Fruit fly (Drosophila melanogaster): Measurements from ENCODE around the gene AspRS-m.
A peak's percentile ranks its signal among the peaks of the same experiment; 100 is the strongest.

Gene AspRS-m

DNA sequence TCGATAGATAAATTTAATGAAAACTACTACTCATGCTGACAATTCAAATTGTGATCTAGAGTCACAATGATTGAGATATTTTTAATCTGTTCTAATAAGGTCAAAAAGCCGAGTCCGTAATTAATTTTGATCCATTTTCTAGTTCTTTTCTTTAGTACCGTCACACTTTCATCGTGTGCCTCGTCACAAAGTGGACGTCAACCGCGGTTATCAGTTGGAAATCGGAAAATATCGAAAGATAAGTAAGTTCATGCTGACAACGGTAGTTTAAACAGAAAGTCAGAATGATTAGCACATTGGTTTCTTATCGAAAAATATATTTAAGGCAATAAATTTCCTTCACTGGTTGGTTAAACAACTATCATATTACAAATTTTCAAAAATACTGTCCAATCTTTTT, 23.6 kb downstream of the AspRS-m start:
- TF ChIP-seq Vsx2 (GFP tag; optimal IDR thresholded peaks at IDR 0.05; ENCODE audit: partially characterized antibody) (no peak), dmrt93B (GFP tag; optimal IDR thresholded peaks at IDR 0.05) (no peak), Dfd (GFP tag; optimal IDR thresholded peaks at IDR 0.05) (no peak), dl (GFP tag; optimal IDR thresholded peaks at IDR 0.05; ENCODE audit: insufficient read depth in 1 of 2, partially characterized antibody in 2 of 2) (no peak), Hr83 (GFP tag; optimal IDR thresholded peaks at IDR 0.05; ENCODE audit: poor library complexity, severe bottlenecking) (no peak), Sp1 (GFP tag; optimal IDR thresholded peaks at IDR 0.05) (no peak), Dif (GFP tag; optimal IDR thresholded peaks at IDR 0.05; ENCODE audit: partially characterized antibody) (no peak), CG9705 (GFP tag; optimal IDR thresholded peaks at IDR 0.05) (no peak), foxo (GFP tag; optimal IDR thresholded peaks at IDR 0.05) (no peak), Abd-B (GFP tag; optimal IDR thresholded peaks at IDR 0.05) (no peak)

- TF ChIP-seq Myc (optimal IDR thresholded peaks at IDR 0.05) (peak; percentile 36), GATAd (GFP tag; optimal IDR thresholded peaks at IDR 0.05) (no peak), Dif (GFP tag; optimal IDR thresholded peaks at IDR 0.05; ENCODE audit: partially characterized antibody) (peak; percentile 28), HLH106 (tag; optimal IDR thresholded peaks at IDR 0.05) (peak; percentile 1), sv (GFP tag; optimal IDR thresholded peaks at IDR 0.05) (no peak), psq (GFP tag; optimal IDR thresholded peaks at IDR 0.05) (no peak), dl (GFP tag; optimal IDR thresholded peaks at IDR 0.05; ENCODE audit: insufficient read depth in 1 of 2, partially characterized antibody in 2 of 2) (peak in 1 of 2 experiments; percentile 31)
These were observed 25.5 kb downstream of the AspRS-m start, which contains the start of gene CG31810 for dm6 chr2L:16852318-16852932. Gene CG31810, minus strand, starts transcription at chr2L:16852368.

DNA sequence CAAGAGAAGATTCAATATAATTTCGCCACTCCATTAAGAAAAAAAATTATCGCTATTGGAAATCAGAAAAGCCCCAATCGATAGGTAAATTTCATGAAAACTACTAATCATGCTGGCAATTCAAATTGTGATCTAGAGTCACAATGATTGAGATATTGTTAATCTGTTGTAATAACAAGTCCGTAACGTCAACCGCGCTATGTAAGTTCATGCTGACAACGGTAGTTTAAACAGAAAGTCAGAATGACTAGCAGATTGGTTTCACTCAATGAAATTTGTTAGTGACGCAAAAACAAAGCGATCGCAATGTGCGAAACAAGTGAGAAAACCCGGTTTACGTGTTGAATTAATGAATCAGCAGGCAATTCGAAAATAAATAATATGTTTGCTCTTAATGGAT, 30.3 kb downstream of the AspRS-m start:
- TF ChIP-seq h (GFP tag; optimal IDR thresholded peaks at IDR 0.05) (no peak), dl (GFP tag; optimal IDR thresholded peaks at IDR 0.05; ENCODE audit: insufficient read depth in 1 of 2, partially characterized antibody in 2 of 2) (no peak), dsf (GFP tag; optimal IDR thresholded peaks at IDR 0.05; ENCODE audit: borderline replicate concordance) (no peak), usp (GFP tag; optimal IDR thresholded peaks at IDR 0.05) (no peak), Hr78 (GFP tag; optimal IDR thresholded peaks at IDR 0.05) (no peak), Vsx2 (GFP tag; optimal IDR thresholded peaks at IDR 0.05; ENCODE audit: partially characterized antibody) (no peak), psq (GFP tag; optimal IDR thresholded peaks at IDR 0.05) (no peak), rgr (GFP tag; optimal IDR thresholded peaks at IDR 0.05) (no peak), HLH106 (tag; optimal IDR thresholded peaks at IDR 0.05) (no peak), CG32264 (GFP tag; optimal IDR thresholded peaks at IDR 0.05) (no peak), foxo (GFP tag; optimal IDR thresholded peaks at IDR 0.05) (no peak), Rel (GFP tag; optimal IDR thresholded peaks at IDR 0.05) (no peak), Rel (tag; optimal IDR thresholded peaks at IDR 0.05) (no peak), sage (GFP tag; optimal IDR thresholded peaks at IDR 0.05) (no peak), ey (GFP tag; optimal IDR thresholded peaks at IDR 0.05) (no peak), Myc (optimal IDR thresholded peaks at IDR 0.05) (no peak), woc (GFP tag; optimal IDR thresholded peaks at IDR 0.05) (no peak), jim (GFP tag; optimal IDR thresholded peaks at IDR 0.05) (no peak), Hnf4 (GFP tag; optimal IDR thresholded peaks at IDR 0.05) (no peak), OdsH (GFP tag; optimal IDR thresholded peaks at IDR 0.05) (no peak)

- TF ChIP-seq Dif (GFP tag; optimal IDR thresholded peaks at IDR 0.05; ENCODE audit: partially characterized antibody): peak; percentile 24
- no peak for TF ChIP-seq psq (GFP tag; optimal IDR thresholded peaks at IDR 0.05)
- peak in 1 of 2 experiments; percentile 1 for TF ChIP-seq dl (GFP tag; optimal IDR thresholded peaks at IDR 0.05; ENCODE audit: insufficient read depth in 1 of 2, partially characterized antibody in 2 of 2)
These were observed 30.8 kb downstream of the AspRS-m start for dm6 chr2L:16857665-16858064.

DNA sequence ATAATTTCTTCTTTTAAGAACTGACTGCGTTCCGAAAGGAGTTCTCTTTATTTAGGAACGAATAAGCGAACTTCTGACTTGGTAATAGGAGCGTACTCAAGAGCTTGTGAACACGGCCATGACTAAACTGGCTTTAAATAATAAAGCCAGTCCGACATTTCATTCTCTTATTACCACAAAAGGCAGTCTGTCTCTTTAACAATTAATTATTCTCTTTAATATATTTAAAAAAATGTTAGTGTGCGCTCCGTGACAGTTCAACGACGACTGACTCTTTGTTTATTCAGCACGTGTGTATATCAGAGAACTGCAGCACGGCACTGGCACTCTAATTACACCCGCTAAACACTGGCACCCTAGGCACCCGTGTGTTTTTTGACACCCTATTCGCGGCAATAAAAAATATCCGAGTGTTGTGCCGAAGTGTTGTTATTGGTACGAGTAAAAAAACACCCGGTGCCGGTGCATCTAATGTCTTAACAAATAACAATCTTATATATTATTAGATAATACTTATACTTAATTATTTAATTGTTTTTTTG, 31.7 kb downstream of the AspRS-m start, which contains the start of gene CG31809:
CG31809 (minus strand) TSS at position 249 of the 542 bp plus-strand sequence.
- TF ChIP-seq pan (optimal IDR thresholded peaks at IDR 0.05) (no peak), CrebA (GFP tag; optimal IDR thresholded peaks at IDR 0.05; ENCODE audit: borderline replicate concordance) (peak; percentile 14)

Data from whole organism, wandering third instar larva.